Worm (Caenorhabditis elegans): ENCODE data around the gene F41G3.3.

Gene F41G3.3

ce11 chrII:6788672-6789298, 32.5 kb downstream of the F41G3.3 start, which contains the start of gene T13C2.3:
T13C2.3 (plus strand) TSS chrII:6789248.
- TF ChIP-seq nhr-77 (tag; optimal IDR thresholded peaks at IDR 0.05) (no peak), snpc-4 (tag; optimal IDR thresholded peaks at IDR 0.05) (no peak), unc-55 (GFP tag; optimal IDR thresholded peaks at IDR 0.05) (no peak), nhr-23 (tag; optimal IDR thresholded peaks at IDR 0.05) (no peak), ztf-1 (GFP tag; conservative IDR thresholded peaks at IDR 0.05) (no peak), sma-9 (GFP tag; optimal IDR thresholded peaks at IDR 0.05) (no peak), sma-9 (tag; optimal IDR thresholded peaks at IDR 0.05) (no peak), nhr-10 (tag; optimal IDR thresholded peaks at IDR 0.05) (no peak), elt-3 (tag; optimal IDR thresholded peaks at IDR 0.05) (no peak)

- no peak for TF ChIP-seq peb-1 (tag; optimal IDR thresholded peaks at IDR 0.05)
- no peak for TF ChIP-seq nhr-21 (tag; optimal IDR thresholded peaks at IDR 0.05)
- TF ChIP-seq sma-3 (GFP tag; optimal IDR thresholded peaks at IDR 0.05): no peak
- TF ChIP-seq mdl-1 (tag; optimal IDR thresholded peaks at IDR 0.05): no peak
- no peak for TF ChIP-seq nhr-237 (tag; optimal IDR thresholded peaks at IDR 0.05)
- TF ChIP-seq gmeb-1 (tag; optimal IDR thresholded peaks at IDR 0.05): no peak
- no peak for TF ChIP-seq lin-13 (GFP tag; optimal IDR thresholded peaks at IDR 0.05)
- TF ChIP-seq alr-1 (tag; optimal IDR thresholded peaks at IDR 0.05): no peak
- no peak for TF ChIP-seq sem-4 (tag; optimal IDR thresholded peaks at IDR 0.05)
- TF ChIP-seq ztf-11 (tag; optimal IDR thresholded peaks at IDR 0.05): no peak
- TF ChIP-seq nhr-12 (tag; optimal IDR thresholded peaks at IDR 0.05): no peak
- no peak for TF ChIP-seq ztf-1 (GFP tag; conservative IDR thresholded peaks at IDR 0.05)
- no peak for TF ChIP-seq dmd-4 (tag; optimal IDR thresholded peaks at IDR 0.05)
- TF ChIP-seq crh-2 (tag; optimal IDR thresholded peaks at IDR 0.05): no peak
- no peak for TF ChIP-seq ceh-82 (tag; optimal IDR thresholded peaks at IDR 0.05)
- no peak for TF ChIP-seq mbf-1 (tag; optimal IDR thresholded peaks at IDR 0.05)
- no peak for TF ChIP-seq unc-55 (GFP tag; optimal IDR thresholded peaks at IDR 0.05)
- no peak for TF ChIP-seq ztf-4 (tag; optimal IDR thresholded peaks at IDR 0.05)
- TF ChIP-seq nhr-77 (tag; optimal IDR thresholded peaks at IDR 0.05): no peak
- no peak for TF ChIP-seq lsy-2 (tag; optimal IDR thresholded peaks at IDR 0.05)
Measured at ce11 chrII:6791891-6792290, 35.6 kb downstream of the F41G3.3 start, which contains the start of gene T13C2.2. T13C2.2 (plus strand) TSS chrII:6792191.

- TF ChIP-seq lin-13 (GFP tag; optimal IDR thresholded peaks at IDR 0.05) (no peak), C34F6.9 (tag; optimal IDR thresholded peaks at IDR 0.05) (peak; percentile 51), fos-1 (tag; optimal IDR thresholded peaks at IDR 0.05) (peak; percentile 66), elt-3 (tag; optimal IDR thresholded peaks at IDR 0.05) (no peak), ztf-1 (GFP tag; conservative IDR thresholded peaks at IDR 0.05) (no peak), nhr-129 (tag; optimal IDR thresholded peaks at IDR 0.05) (peak; percentile 51), crh-2 (tag; optimal IDR thresholded peaks at IDR 0.05) (peak; percentile 6), mbf-1 (tag; optimal IDR thresholded peaks at IDR 0.05) (no peak), snpc-4 (tag; optimal IDR thresholded peaks at IDR 0.05) (no peak), sma-9 (GFP tag; optimal IDR thresholded peaks at IDR 0.05) (peak; percentile 30), sma-9 (tag; optimal IDR thresholded peaks at IDR 0.05) (no peak), sma-3 (GFP tag; optimal IDR thresholded peaks at IDR 0.05) (peak; percentile 13), elt-1 (tag; optimal IDR thresholded peaks at IDR 0.05) (no peak), nhr-237 (tag; optimal IDR thresholded peaks at IDR 0.05) (no peak), blmp-1 (tag; optimal IDR thresholded peaks at IDR 0.05; ENCODE audit: insufficient read depth) (peak; percentile 22)
Measured at ce11 chrII:6800104-6800711, 43.9 kb downstream of the F41G3.3 start, which contains the start of gene F31E8.4. F31E8.4 (minus strand) TSS chrII:6800154.

- TF ChIP-seq unc-62 (GFP tag; optimal IDR thresholded peaks at IDR 0.05) (no peak), alr-1 (tag; optimal IDR thresholded peaks at IDR 0.05) (no peak), nhr-12 (tag; optimal IDR thresholded peaks at IDR 0.05) (no peak), zag-1 (tag; optimal IDR thresholded peaks at IDR 0.05) (no peak), ztf-11 (tag; optimal IDR thresholded peaks at IDR 0.05) (no peak), sma-9 (GFP tag; optimal IDR thresholded peaks at IDR 0.05) (no peak), sma-9 (tag; optimal IDR thresholded peaks at IDR 0.05) (no peak), unc-39 (tag; optimal IDR thresholded peaks at IDR 0.05) (no peak), ceh-16 (tag; optimal IDR thresholded peaks at IDR 0.05) (no peak), elt-1 (tag; optimal IDR thresholded peaks at IDR 0.05) (no peak), F13H6.1 (tag; optimal IDR thresholded peaks at IDR 0.05) (no peak), mdl-1 (tag; optimal IDR thresholded peaks at IDR 0.05) (no peak), R02D3.7 (tag; optimal IDR thresholded peaks at IDR 0.05) (no peak), ZK546.5 (tag; optimal IDR thresholded peaks at IDR 0.05) (no peak), nhr-77 (tag; optimal IDR thresholded peaks at IDR 0.05) (no peak), peb-1 (tag; optimal IDR thresholded peaks at IDR 0.05) (no peak), fos-1 (tag; optimal IDR thresholded peaks at IDR 0.05) (no peak), lin-13 (GFP tag; optimal IDR thresholded peaks at IDR 0.05) (no peak), Y55F3AM.14 (GFP tag; optimal IDR thresholded peaks at IDR 0.05) (no peak)
Measured at ce11 chrII:6801262-6801661, 44.9 kb downstream of the F41G3.3 start.

All from whole organism, L2 larva.